Fruit fly (Drosophila melanogaster): Measurements from ENCODE around the gene CG10077.

The CG10077 gene

dm6 chr3L:6963792-6964487 is 8.2 kb upstream of the CG10077 start (continued):
- TF ChIP-seq CG4318 (GFP tag; optimal IDR thresholded peaks at IDR 0.05) (peak; percentile 64), fd59A (GFP tag; optimal IDR thresholded peaks at IDR 0.05) (peak; percentile 82), ss (GFP tag; optimal IDR thresholded peaks at IDR 0.05) (peak; percentile 77 to 89), CG6808 (GFP tag; optimal IDR thresholded peaks at IDR 0.05) (peak; percentile 82), CG15336 (GFP tag; IDR thresholded peaks at IDR 0.05) (peak; percentile 83), Hr39 (GFP tag; optimal IDR thresholded peaks at IDR 0.05) (peak; percentile 62), Lpt (GFP tag; optimal IDR thresholded peaks at IDR 0.05) (peak; percentile 69), Ets96B (tag; optimal IDR thresholded peaks at IDR 0.05) (peak; percentile 86), pdm3 (GFP tag; optimal IDR thresholded peaks at IDR 0.05) (peak; percentile 84), CG6792 (GFP tag; optimal IDR thresholded peaks at IDR 0.05) (peak; percentile 70), Sox14 (GFP tag; optimal IDR thresholded peaks at IDR 0.05) (peak; percentile 82), CG11902 (GFP tag; optimal IDR thresholded peaks at IDR 0.05) (no peak), Eip93F (GFP tag; optimal IDR thresholded peaks at IDR 0.05) (no peak), Met (GFP tag; optimal IDR thresholded peaks at IDR 0.05) (peak; percentile 78), svp (GFP tag) (no peak), CG6163 (GFP tag; IDR thresholded peaks at IDR 0.05) (peak; percentile 69), cyc (GFP tag; optimal IDR thresholded peaks at IDR 0.05) (peak; percentile 24), CG31627 (GFP tag; optimal IDR thresholded peaks at IDR 0.05) (peak; percentile 61), CG32006 (GFP tag; optimal IDR thresholded peaks at IDR 0.05) (peak; percentile 87), CG11294 (GFP tag; IDR thresholded peaks at IDR 0.05) (peak; percentile 35), CG6276 (GFP tag; optimal IDR thresholded peaks at IDR 0.05) (peak; percentile 81), CG10669 (GFP tag; optimal IDR thresholded peaks at IDR 0.05) (peak; percentile 86), CG3919 (GFP tag; optimal IDR thresholded peaks at IDR 0.05) (peak; percentile 75), fd85E (GFP tag; optimal IDR thresholded peaks at IDR 0.05) (no peak), fkh (GFP tag; optimal IDR thresholded peaks at IDR 0.05) (peak; percentile 58), dac (GFP tag; optimal IDR thresholded peaks at IDR 0.05) (peak; percentile 66), Hr4 (GFP tag; optimal IDR thresholded peaks at IDR 0.05) (peak; percentile 84)

dm6 chr3L:6963175-6963574 is 7.5 kb upstream of the CG10077 start:
- no peak for TF ChIP-seq CG7368 (GFP tag; optimal IDR thresholded peaks at IDR 0.05)
- peak; percentile 15 for TF ChIP-seq svp (GFP tag)

- TF ChIP-seq Eip78C (GFP tag) (no peak), vri (GFP tag; optimal IDR thresholded peaks at IDR 0.05) (peak; percentile 80), CG6163 (GFP tag; IDR thresholded peaks at IDR 0.05) (0 out of 3 replicates have a peak, but pooled peaks have one; percentile 8)
These were observed 6.4 kb upstream of the CG10077 start for dm6 chr3L:6961992-6962570.

dm6 chr3L:6957753-6958420 is 2.2 kb upstream of the CG10077 start, which contains the start of the genes Uqcc1 and Surf1:
Uqcc1 (minus strand) TSS chr3L:6958108.
Surf1 (plus strand) TSS chr3L:6958346.
- no peak for TF ChIP-seq CG34406 (GFP tag; optimal IDR thresholded peaks at IDR 0.05)
- TF ChIP-seq OdsH (GFP tag; optimal IDR thresholded peaks at IDR 0.05), result no peak
- TF ChIP-seq Eip78C (GFP tag), result peak; percentile 63
- peak; percentile 3 for TF ChIP-seq Eip75B (GFP tag; optimal IDR thresholded peaks at IDR 0.05)
- no peak for TF ChIP-seq Hr39 (GFP tag; optimal IDR thresholded peaks at IDR 0.05)
- TF ChIP-seq Eip93F (GFP tag; optimal IDR thresholded peaks at IDR 0.05), result peak; percentile 24
- TF ChIP-seq CG6276 (GFP tag; optimal IDR thresholded peaks at IDR 0.05), result no peak
- no peak for TF ChIP-seq CG6792 (GFP tag; optimal IDR thresholded peaks at IDR 0.05)
- TF ChIP-seq CG11762 (GFP tag; optimal IDR thresholded peaks at IDR 0.05; ENCODE audit: insufficient read depth), result no peak
- TF ChIP-seq Ets96B (tag; optimal IDR thresholded peaks at IDR 0.05), result no peak
- no peak for TF ChIP-seq CG7368 (GFP tag; optimal IDR thresholded peaks at IDR 0.05)
- TF ChIP-seq CG6854 (GFP tag; optimal IDR thresholded peaks at IDR 0.05), result no peak
- TF ChIP-seq cyc (GFP tag; optimal IDR thresholded peaks at IDR 0.05), result no peak
- TF ChIP-seq CG11294 (GFP tag; IDR thresholded peaks at IDR 0.05), result no peak
- TF ChIP-seq esn (GFP tag; optimal IDR thresholded peaks at IDR 0.05), result peak; percentile 20
- TF ChIP-seq achi (GFP tag; optimal IDR thresholded peaks at IDR 0.05), result no peak
- TF ChIP-seq Hr38 (GFP tag; optimal IDR thresholded peaks at IDR 0.05), result no peak
- no peak for TF ChIP-seq Lpt (GFP tag; optimal IDR thresholded peaks at IDR 0.05)
- TF ChIP-seq CG3919 (GFP tag; optimal IDR thresholded peaks at IDR 0.05), result no peak
- no peak for TF ChIP-seq vri (GFP tag; optimal IDR thresholded peaks at IDR 0.05)
- no peak for TF ChIP-seq Hr4 (GFP tag; optimal IDR thresholded peaks at IDR 0.05)
- TF ChIP-seq pdm3 (GFP tag; optimal IDR thresholded peaks at IDR 0.05), result no peak
- peak; percentile 93 for TF ChIP-seq fkh (GFP tag; optimal IDR thresholded peaks at IDR 0.05)
- no peak for TF ChIP-seq CG8632 (GFP tag; optimal IDR thresholded peaks at IDR 0.05)
- TF ChIP-seq CG3032 (tag; optimal IDR thresholded peaks at IDR 0.05), result no peak
- TF ChIP-seq Smox (GFP tag; optimal IDR thresholded peaks at IDR 0.05), result no peak

Data from whole organism, prepupa.